Worm (Caenorhabditis elegans) whole organism, L1 larva: ENCODE measurements around the gene pat-2.

ENCODE experiments used
- C16A3.4 ChIP-seq: fragments of 150-350 bp; optimal IDR thresholded peaks from 2 replicates; lab custom pipeline; 2014; ENCODE audit warnings: missing biosample characterization, missing genetic modification characterization
- alr-1 ChIP-seq: fragments of 200-800 bp; sonication (Bioruptor generic); optimal IDR thresholded peaks from 2 replicates; lab custom pipeline; 2018; ENCODE audit warnings: borderline replicate concordance, mild to moderate bottlenecking, missing genetic modification characterization, missing compliant biosample characterization
- blmp-1 ChIP-seq: fragments of 150-350 bp; optimal IDR thresholded peaks from 2 replicates; lab custom pipeline; 2014; ENCODE audit warnings: missing biosample characterization, missing genetic modification characterization
- ceh-8 ChIP-seq: fragments of 200-800 bp; sonication (Bioruptor generic); optimal IDR thresholded peaks from 2 replicates; lab custom pipeline; 2018; ENCODE audit warnings: mild to moderate bottlenecking, missing genetic modification characterization, moderate library complexity, missing compliant biosample characterization
- ceh-82 ChIP-seq, 3 experiments: fragments of 150-350 bp in 1 of 3; sonication (generic microtip) in 2 of 3; optimal IDR thresholded peaks; 2 replicates each; lab custom pipeline; 2014 to 2017; ENCODE audit warnings: missing biosample characterization in 3 of 3, missing genetic modification characterization in 3 of 3
- ceh-88 ChIP-seq: fragments of 200-800 bp; sonication (Bioruptor generic); IDR thresholded peaks from 2 replicates; pipeline ENCODE4 v1.3.6; 2022; ENCODE audit warnings: missing genetic modification characterization, missing compliant biosample characterization
- dpl-1 ChIP-seq, 3 experiments: fragments of 150-350 bp in 2 of 3; sonication (generic microtip) in 1 of 3; optimal IDR thresholded peaks; 2 replicates each; lab custom pipeline; 2014 to 2017; ENCODE audit warnings: missing biosample characterization in 3 of 3, missing genetic modification characterization in 3 of 3, missing genetic modification reagents in 3 of 3
- dsc-1 ChIP-seq: sonication (generic microtip); optimal IDR thresholded peaks from 2 replicates; lab custom pipeline; 2016; ENCODE audit warnings: mild to moderate bottlenecking, missing genetic modification characterization, missing compliant biosample characterization
- efl-1 ChIP-seq, 4 experiments: fragments of 150-350 bp; optimal IDR thresholded peaks in 3 of 4; peaks in 1 of 4; 1 replicate in 1 of 4; 2 replicates in 3 of 4; lab custom pipeline; 2014; ENCODE audit warnings: missing biosample characterization in 2 of 4, missing genetic modification characterization in 2 of 4, missing genetic modification reagents in 2 of 4
- egl-13 ChIP-seq: sonication (generic microtip); optimal IDR thresholded peaks from 2 replicates; lab custom pipeline; 2016; ENCODE audit warnings: missing genotype, missing genetic modification reagents, missing genetic modification characterization, missing compliant biosample characterization
- elt-2 ChIP-seq: sonication (generic microtip); optimal IDR thresholded peaks from 2 replicates; lab custom pipeline; 2016; ENCODE audit warnings: missing genetic modification characterization, mild to moderate bottlenecking, inconsistent platforms, missing compliant biosample characterization, missing genetic modification reagents
- elt-3 ChIP-seq, 6 experiments: fragments of 150-350 bp in 1 of 6; sonication (generic microtip); optimal IDR thresholded peaks; 2 replicates each; lab custom pipeline; 2017 to 2018; ENCODE audit warnings: missing biosample characterization in 6 of 6, missing genetic modification characterization in 6 of 6, inconsistent platforms in 1 of 6
- fkh-10 ChIP-seq: sonication (generic microtip); optimal IDR thresholded peaks from 2 replicates; lab custom pipeline; 2017; ENCODE audit warnings: missing biosample characterization, missing genetic modification reagents, missing genetic modification characterization
- fkh-8 ChIP-seq: sonication (generic microtip); optimal IDR thresholded peaks from 2 replicates; lab custom pipeline; 2016; ENCODE audit warnings: mild to moderate bottlenecking, missing genetic modification characterization, missing compliant biosample characterization
- irx-1 ChIP-seq: sonication (generic microtip); optimal IDR thresholded peaks from 2 replicates; lab custom pipeline; 2016; ENCODE audit warnings: missing genetic modification characterization, missing compliant biosample characterization
- isw-1 ChIP-seq: fragments of 200-800 bp; sonication (Bioruptor generic); IDR thresholded peaks from 2 replicates; pipeline ENCODE4 v1.3.6; 2022; ENCODE audit warnings: missing genetic modification characterization, missing compliant biosample characterization
- jun-1 ChIP-seq: fragments of 150-350 bp; optimal IDR thresholded peaks from 2 replicates; lab custom pipeline; 2014; ENCODE audit warnings: missing biosample characterization, missing genetic modification reagents, missing genetic modification characterization
- lin-13 ChIP-seq: fragments of 150-350 bp; optimal IDR thresholded peaks from 2 replicates; lab custom pipeline; 2014; ENCODE audit warnings: missing biosample characterization, missing genetic modification reagents, missing genetic modification characterization
- lin-14 ChIP-seq: fragments of 200-800 bp; sonication (Bioruptor generic); optimal IDR thresholded peaks from 2 replicates; lab custom pipeline; 2018; ENCODE audit warnings: mild to moderate bottlenecking, missing genetic modification characterization, moderate library complexity, missing compliant biosample characterization
- lin-35 ChIP-seq, 2 experiments: fragments of 150-350 bp; optimal IDR thresholded peaks; 2 replicates each; lab custom pipeline; 2014; ENCODE audit warnings: missing biosample characterization in 2 of 2, missing genetic modification characterization in 2 of 2, missing genetic modification reagents in 2 of 2
- mdl-1 ChIP-seq, 2 experiments: fragments of 150-350 bp; optimal IDR thresholded peaks; 2 replicates each; lab custom pipeline; 2014 to 2017; ENCODE audit warnings: missing biosample characterization in 2 of 2, missing genetic modification characterization in 2 of 2, inconsistent platforms in 1 of 2
- mef-2 ChIP-seq: fragments of 150-350 bp; optimal IDR thresholded peaks from 2 replicates; lab custom pipeline; 2014; ENCODE audit warnings: missing biosample characterization, missing genetic modification characterization
- mep-1 ChIP-seq: fragments of 150-350 bp; optimal IDR thresholded peaks from 2 replicates; lab custom pipeline; 2014; ENCODE audit warnings: missing biosample characterization, missing genetic modification characterization
- nhr-11 ChIP-seq: fragments of 150-350 bp; optimal IDR thresholded peaks from 2 replicates; lab custom pipeline; 2014; ENCODE audit warnings: missing biosample characterization, missing genetic modification characterization
- nhr-20 ChIP-seq: sonication (generic microtip); optimal IDR thresholded peaks from 2 replicates; lab custom pipeline; 2016; ENCODE audit warnings: mild to moderate bottlenecking, missing genetic modification characterization, missing compliant biosample characterization
- nhr-47 ChIP-seq: sonication (generic microtip); optimal IDR thresholded peaks from 2 replicates; lab custom pipeline; 2016; ENCODE audit warnings: mild to moderate bottlenecking, missing genetic modification characterization, moderate library complexity, missing compliant biosample characterization
- nhr-71 ChIP-seq: sonication (generic microtip); optimal IDR thresholded peaks from 2 replicates; lab custom pipeline; 2016; ENCODE audit warnings: mild to moderate bottlenecking, missing genetic modification characterization, moderate library complexity, missing compliant biosample characterization
- nhr-76 ChIP-seq: sonication (generic microtip); optimal IDR thresholded peaks from 2 replicates; lab custom pipeline; 2017; ENCODE audit warnings: missing biosample characterization, missing genetic modification characterization
- nhr-77 ChIP-seq: fragments of 150-350 bp; optimal IDR thresholded peaks from 2 replicates; lab custom pipeline; 2014; ENCODE audit warnings: missing biosample characterization, missing genetic modification characterization
- nhr-85 ChIP-seq: sonication (generic microtip); peaks from one replicate; lab custom pipeline; 2016; ENCODE audit warnings: missing genetic modification characterization, inconsistent platforms, missing compliant biosample characterization
- nhr-90 ChIP-seq: sonication (generic microtip); optimal IDR thresholded peaks from 2 replicates; lab custom pipeline; 2016; ENCODE audit warnings: mild to moderate bottlenecking, missing genetic modification characterization, missing compliant biosample characterization; ENCODE audit not compliant: poor library complexity
- pax-3 ChIP-seq: fragments of 200-800 bp; sonication (Bioruptor generic); optimal IDR thresholded peaks from 2 replicates; lab custom pipeline; 2018; ENCODE audit warnings: mild to moderate bottlenecking, missing genetic modification characterization, moderate library complexity, missing compliant biosample characterization
- pqm-1 ChIP-seq: sonication (generic microtip); optimal IDR thresholded peaks from 3 replicates; lab custom pipeline; 2017; ENCODE audit warnings: missing biosample characterization, missing genetic modification characterization
- rnt-1 ChIP-seq: sonication (generic microtip); optimal IDR thresholded peaks from 2 replicates; lab custom pipeline; 2016; ENCODE audit warnings: mild to moderate bottlenecking, missing genetic modification characterization, moderate library complexity, missing compliant biosample characterization
- skn-1 ChIP-seq: fragments of 150-350 bp; optimal IDR thresholded peaks from 2 replicates; lab custom pipeline; 2014; ENCODE audit warnings: missing biosample characterization, missing genetic modification characterization
- snpc-4 ChIP-seq: fragments of 150-350 bp; optimal IDR thresholded peaks from 2 replicates; lab custom pipeline; 2014; ENCODE audit warnings: missing biosample characterization, missing genetic modification characterization
- snu-23 ChIP-seq: sonication (generic microtip); optimal IDR thresholded peaks from 2 replicates; lab custom pipeline; 2016; ENCODE audit warnings: missing genetic modification characterization, missing compliant biosample characterization
- sptf-1 ChIP-seq: fragments of 150-350 bp; optimal IDR thresholded peaks from 2 replicates; lab custom pipeline; 2014; ENCODE audit warnings: missing biosample characterization, missing genetic modification characterization
- sup-37 ChIP-seq: fragments of 200-800 bp; sonication (Bioruptor generic); optimal IDR thresholded peaks from 2 replicates; lab custom pipeline; 2018; ENCODE audit warnings: mild to moderate bottlenecking, missing genetic modification characterization, missing compliant biosample characterization
- swsn-7 ChIP-seq: sonication (generic microtip); optimal IDR thresholded peaks from 2 replicates; lab custom pipeline; 2016; ENCODE audit warnings: missing genetic modification characterization, missing compliant biosample characterization
- tbx-2 ChIP-seq: sonication (generic microtip); optimal IDR thresholded peaks from 2 replicates; lab custom pipeline; 2016; ENCODE audit warnings: missing genetic modification characterization, missing compliant biosample characterization
- unc-130 ChIP-seq: fragments of 150-350 bp; optimal IDR thresholded peaks from 2 replicates; lab custom pipeline; 2017; ENCODE audit warnings: missing biosample characterization, missing genetic modification characterization, inconsistent platforms
- unc-30 ChIP-seq: sonication (generic microtip); optimal IDR thresholded peaks from 2 replicates; lab custom pipeline; 2017; ENCODE audit warnings: missing biosample characterization, missing genetic modification characterization
- unc-86 ChIP-seq: sonication (generic microtip); optimal IDR thresholded peaks from 2 replicates; lab custom pipeline; 2016; ENCODE audit warnings: missing genetic modification characterization, missing compliant biosample characterization
- unc-98 ChIP-seq: fragments of 200-800 bp; sonication (Bioruptor generic); IDR thresholded peaks from 2 replicates; pipeline ENCODE4 v1.3.6; 2022; ENCODE audit warnings: missing genetic modification characterization, missing compliant biosample characterization
- xbp-1 ChIP-seq: sonication (generic microtip); optimal IDR thresholded peaks from 2 replicates; lab custom pipeline; 2016; ENCODE audit warnings: missing genetic modification characterization, missing compliant biosample characterization

pat-2 gene

DNA sequence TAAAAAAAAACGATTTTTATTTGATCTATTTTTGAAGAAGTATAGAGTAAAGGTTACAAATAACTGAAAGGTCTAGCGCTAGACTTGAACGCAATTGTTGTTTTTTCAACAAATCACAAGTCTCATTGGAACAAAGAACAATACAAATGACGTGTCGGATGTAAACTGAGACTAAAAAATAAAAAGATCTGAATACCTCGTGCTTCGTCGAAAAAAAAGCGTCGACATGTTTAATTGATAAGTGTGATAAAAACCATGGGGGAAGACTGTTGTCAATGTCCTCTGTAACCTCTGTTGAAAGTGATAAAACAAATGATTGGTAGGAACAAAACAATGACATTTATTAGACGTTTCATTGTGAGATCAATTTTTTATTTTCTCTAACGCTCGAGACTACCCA, 36.0 kb upstream of the pat-2 start:
- peak; percentile 50 for TF ChIP-seq unc-130 (tag; lab: Kevin White, UChicago)
- TF ChIP-seq elt-2 (tag; lab: Kevin White, UChicago) = peak; percentile 29
- TF ChIP-seq nhr-71 (tag; lab: Kevin White, UChicago) = peak; percentile 51
- TF ChIP-seq nhr-90 (tag; lab: Kevin White, UChicago) = peak; percentile 2
- no peak for TF ChIP-seq snpc-4 (tag; lab: Kevin White, UChicago)
- no peak for TF ChIP-seq efl-1 (optimal IDR thresholded peaks at IDR 0.05; lab: Kevin White, UChicago)
- TF ChIP-seq efl-1 (GFP tag; optimal IDR thresholded peaks at IDR 0.05 in 1 of 2; lab: Kevin White, UChicago) = peak in 1 of 2 experiments; percentile 19
- TF ChIP-seq xbp-1 (tag; lab: Kevin White, UChicago) = no peak
- TF ChIP-seq pqm-1 (tag; lab: Kevin White, UChicago) = no peak
- peak; percentile 68 for TF ChIP-seq nhr-20 (tag; lab: Kevin White, UChicago)
- no peak for TF ChIP-seq isw-1 (GFP tag; lab: Robert Waterston, UW)
- TF ChIP-seq sup-37 (GFP tag; lab: Kevin White, UChicago) = no peak
- TF ChIP-seq mdl-1 (tag; optimal IDR thresholded peaks at IDR 0.05; lab: Kevin White, UChicago) = peak in 1 of 2 experiments; percentile 14
- TF ChIP-seq nhr-85 (tag; lab: Kevin White, UChicago) = peak; percentile 56
- TF ChIP-seq lin-14 (GFP tag; lab: Kevin White, UChicago) = peak; percentile 45
- TF ChIP-seq lin-35 (GFP tag; optimal IDR thresholded peaks at IDR 0.05; lab: Kevin White, UChicago) = peak in 1 of 2 experiments; percentile 65
- TF ChIP-seq tbx-2 (tag; lab: Kevin White, UChicago) = no peak
- TF ChIP-seq sptf-1 = no peak
- peak in 1 of 6 experiments; percentile 77 for TF ChIP-seq elt-3 (tag; optimal IDR thresholded peaks at IDR 0.05; lab: Kevin White, UChicago)
- peak; percentile 30 for TF ChIP-seq snu-23 (GFP tag; lab: Kevin White, UChicago)
- no peak for TF ChIP-seq pax-3 (tag; lab: Kevin White, UChicago)
- TF ChIP-seq blmp-1 = peak; percentile 10
- TF ChIP-seq, all 84 proteins: peak for 13

DNA sequence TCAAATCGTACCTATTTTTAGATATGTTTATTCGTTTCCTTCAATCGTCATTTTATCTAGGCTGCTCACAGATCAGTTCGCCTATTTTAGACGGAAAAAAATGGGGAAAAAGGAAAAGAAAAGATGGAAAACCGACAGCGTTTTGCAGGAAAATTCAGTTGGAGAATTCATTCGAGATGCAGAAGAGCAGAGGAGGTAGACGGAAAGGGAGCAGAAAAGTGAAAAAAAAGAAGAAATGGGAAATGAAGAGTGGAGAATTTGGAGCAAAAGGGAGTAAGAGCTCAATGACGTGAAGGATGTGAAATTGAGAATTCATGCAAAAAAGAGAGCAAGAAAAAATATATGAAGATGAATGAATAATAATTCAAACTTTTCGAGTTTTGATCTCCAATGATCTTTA, 34.2 kb upstream of the pat-2 start:
- TF ChIP-seq fkh-10 = peak; percentile 52
- TF ChIP-seq lin-14 (GFP tag; lab: Kevin White, UChicago) = peak; percentile 70
- no peak for TF ChIP-seq ceh-88 (GFP tag; lab: Robert Waterston, UW)
- no peak for TF ChIP-seq ceh-8 (GFP tag; lab: Kevin White, UChicago)
- TF ChIP-seq unc-86 (tag; lab: Kevin White, UChicago) = peak; percentile 31
- TF ChIP-seq nhr-71 (tag; lab: Kevin White, UChicago) = peak; percentile 42
- peak; percentile 41 for TF ChIP-seq egl-13 (tag; lab: Kevin White, UChicago)
- TF ChIP-seq lin-35 (GFP tag; optimal IDR thresholded peaks at IDR 0.05; lab: Kevin White, UChicago) = no peak
- TF ChIP-seq ceh-82 (tag; optimal IDR thresholded peaks at IDR 0.05; lab: Kevin White, UChicago) = peak in 1 of 3 experiments; percentile 8

DNA sequence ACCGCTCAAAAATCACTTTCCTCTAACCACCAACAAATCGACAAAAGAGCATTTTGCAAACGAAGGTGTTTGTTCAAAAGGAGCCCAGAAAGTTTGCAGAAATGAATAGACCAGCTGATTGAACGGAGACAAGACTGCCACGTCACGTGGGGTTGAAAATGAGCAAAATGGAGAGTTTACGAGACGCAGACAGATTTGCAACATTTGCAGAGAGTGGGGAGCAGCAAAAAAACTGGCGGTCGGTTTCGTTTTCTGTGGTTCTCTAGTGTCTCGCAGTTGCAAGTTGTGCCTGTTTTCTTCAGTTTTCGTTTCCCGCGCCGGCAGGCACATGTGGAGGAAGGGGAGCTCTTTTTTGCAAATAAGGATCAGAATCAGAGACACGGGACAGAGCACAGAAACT, 33.3 kb upstream of the pat-2 start:
- TF ChIP-seq nhr-20 (tag; lab: Kevin White, UChicago) (peak; percentile 69), unc-98 (GFP tag; lab: Robert Waterston, UW) (0 out of 2 replicates have a peak, but pooled peaks have one; percentile 36), C16A3.4 (tag; lab: Kevin White, UChicago) (peak; percentile 29), irx-1 (tag; lab: Kevin White, UChicago) (peak; percentile 54), dpl-1 (GFP tag; optimal IDR thresholded peaks at IDR 0.05; lab: Kevin White, UChicago) (peak; percentile 23 to 39 (median 32)), nhr-47 (tag; lab: Kevin White, UChicago) (peak; percentile 66), dsc-1 (peak; percentile 51), snpc-4 (tag; lab: Kevin White, UChicago) (peak; percentile 0), pax-3 (tag; lab: Kevin White, UChicago) (peak; percentile 67), jun-1 (tag; lab: Kevin White, UChicago) (peak; percentile 63), ceh-8 (GFP tag; lab: Kevin White, UChicago) (no peak), lin-13 (GFP tag; lab: Kevin White, UChicago) (peak; percentile 42), fkh-10 (peak; percentile 7), sup-37 (GFP tag; lab: Kevin White, UChicago) (peak; percentile 26), efl-1 (optimal IDR thresholded peaks at IDR 0.05; lab: Kevin White, UChicago) (peak; percentile 49 to 58), efl-1 (GFP tag; optimal IDR thresholded peaks at IDR 0.05 in 1 of 2; lab: Kevin White, UChicago) (peak; percentile 43 to 95), mep-1 (tag; lab: Kevin White, UChicago) (peak; percentile 59), fkh-8 (tag; lab: Kevin White, UChicago) (peak; percentile 81), unc-30 (tag; lab: Kevin White, UChicago) (no peak), nhr-77 (tag; lab: Kevin White, UChicago) (peak; percentile 32), nhr-11 (tag; lab: Kevin White, UChicago) (peak; percentile 20), rnt-1 (tag; lab: Kevin White, UChicago) (peak; percentile 73), alr-1 (tag; lab: Kevin White, UChicago) (no peak), lin-35 (GFP tag; optimal IDR thresholded peaks at IDR 0.05; lab: Kevin White, UChicago) (peak; percentile 48 to 62), nhr-76 (tag; lab: Kevin White, UChicago) (no peak), mef-2 (tag; lab: Kevin White, UChicago) (no peak), egl-13 (tag; lab: Kevin White, UChicago) (peak; percentile 39), skn-1 (tag; lab: Kevin White, UChicago) (peak; percentile 44), swsn-7 (tag; lab: Kevin White, UChicago) (peak; percentile 41)
